Fruit fly (Drosophila melanogaster) whole organism, embryonic: ENCODE results near the gene CG15725.

ENCODE experiments used
- CG11398 ChIP-seq: fragments of 200-800 bp; sonication (Bioruptor generic); optimal IDR thresholded peaks from 2 replicates; lab custom pipeline; 2016; ENCODE audit warnings: missing biosample characterization, missing genetic modification characterization
- CG12769 ChIP-seq: fragments of 200-800 bp; sonication (Bioruptor generic); optimal IDR thresholded peaks from 2 replicates; lab custom pipeline; 2019; ENCODE audit warnings: missing biosample characterization, mild to moderate bottlenecking, missing genetic modification characterization, moderate library complexity
- CG13424 ChIP-seq: fragments of 200-800 bp; sonication (Bioruptor generic); optimal IDR thresholded peaks from 2 replicates; lab custom pipeline; 2019; ENCODE audit warnings: missing biosample characterization, mild to moderate bottlenecking, missing genetic modification characterization, moderate library complexity
- CG14014 ChIP-seq: fragments of 200-800 bp; sonication (Bioruptor generic); IDR thresholded peaks from 2 replicates; pipeline ENCODE4 v1.3.6; 2022; ENCODE audit warnings: missing biosample characterization, missing genetic modification characterization
- CG14710 ChIP-seq: fragments of 200-800 bp; sonication (Bioruptor generic); optimal IDR thresholded peaks from 3 replicates; lab custom pipeline; 2019; ENCODE audit warnings: missing biosample characterization, mild to moderate bottlenecking, missing genetic modification characterization, moderate library complexity
- CG17328 ChIP-seq: fragments of 200-800 bp; sonication (Bioruptor generic); IDR thresholded peaks from 2 replicates; pipeline ENCODE4 v1.3.6; 2022; ENCODE audit warnings: missing biosample characterization, missing genetic modification characterization
- CG17361 ChIP-seq: fragments of 200-800 bp; sonication (Bioruptor generic); IDR thresholded peaks from 3 replicates; pipeline ENCODE4 v1.3.6; 2022; ENCODE audit warnings: missing biosample characterization, missing genetic modification characterization
- CG32767 ChIP-seq: fragments of 200-800 bp; sonication (Bioruptor generic); IDR thresholded peaks from 2 replicates; pipeline ENCODE4 v1.3.6; 2022; ENCODE audit warnings: missing biosample characterization, missing genetic modification characterization
- CG3407 ChIP-seq: fragments of 200-800 bp; sonication (Bioruptor generic); optimal IDR thresholded peaks from 2 replicates; lab custom pipeline; 2018; ENCODE audit warnings: missing biosample characterization, mild to moderate bottlenecking, missing genetic modification characterization
- CG3726 ChIP-seq: fragments of 200-800 bp; sonication (Bioruptor generic); IDR thresholded peaks from 3 replicates; pipeline ENCODE4, ENCODE4 v1.3.6; 2022; ENCODE audit warnings: missing biosample characterization, missing genetic modification characterization
- CG43689 ChIP-seq: fragments of 200-800 bp; sonication (Bioruptor generic); IDR thresholded peaks from 2 replicates; pipeline ENCODE4 v1.3.6; 2022; ENCODE audit warnings: missing biosample characterization, missing genetic modification characterization
- CG5953 ChIP-seq: fragments of 200-800 bp; sonication (Bioruptor generic); IDR thresholded peaks from 2 replicates; pipeline ENCODE4 v1.3.6; 2022; ENCODE audit warnings: missing biosample characterization, missing genetic modification characterization
- CG6272 ChIP-seq: fragments of 200-800 bp; sonication (Bioruptor generic); IDR thresholded peaks from 2 replicates; pipeline ENCODE4 v1.3.6; 2022; ENCODE audit warnings: missing biosample characterization, missing genetic modification characterization
- CG7786 ChIP-seq: fragments of 200-800 bp; sonication (Bioruptor generic); optimal IDR thresholded peaks from 2 replicates; lab custom pipeline; 2016; ENCODE audit warnings: missing biosample characterization, missing genetic modification characterization
- CG7987 ChIP-seq: fragments of 200-800 bp; sonication (Bioruptor generic); optimal IDR thresholded peaks from 2 replicates; lab custom pipeline; 2018; ENCODE audit warnings: missing biosample characterization, mild to moderate bottlenecking, missing genetic modification characterization, moderate library complexity
- CG8924 ChIP-seq: fragments of 200-800 bp; optimal IDR thresholded peaks from 3 replicates; lab custom pipeline; 2019; ENCODE audit warnings: missing biosample characterization, mild to moderate bottlenecking, missing genetic modification characterization, moderate library complexity
- Dip2 ChIP-seq: fragments of 200-800 bp; sonication (Bioruptor generic); IDR thresholded peaks from 2 replicates; pipeline ENCODE4 v1.3.6; 2022; ENCODE audit warnings: missing biosample characterization, missing genetic modification characterization
- Dip3 ChIP-seq: fragments of 200-800 bp; sonication (Bioruptor generic); optimal IDR thresholded peaks from 3 replicates; lab custom pipeline; 2016; ENCODE audit warnings: missing biosample characterization, missing genetic modification characterization
- Doc3 ChIP-seq: fragments of 200-800 bp; sonication (Bioruptor generic); IDR thresholded peaks from 3 replicates; pipeline ENCODE4 v1.3.6; 2022; ENCODE audit warnings: missing biosample characterization, missing genetic modification characterization; ENCODE audit not compliant: partially characterized antibody
- Drgx ChIP-seq: fragments of 200-800 bp; sonication (Bioruptor generic); IDR thresholded peaks from 2 replicates; pipeline ENCODE4 v1.3.6; 2022; ENCODE audit warnings: missing biosample characterization, missing genetic modification characterization
- GATAe ChIP-seq: fragments of 200-800 bp; sonication (Bioruptor generic); conservative IDR thresholded peaks from 2 replicates; pipeline ENCODE4 v1.3.6; 2022; ENCODE audit warnings: missing biosample characterization, missing genetic modification characterization
- HLH4C ChIP-seq: fragments of 200-800 bp; sonication (Bioruptor generic); IDR thresholded peaks from 3 replicates; pipeline ENCODE4 v1.3.6; 2022; ENCODE audit warnings: missing biosample characterization, missing genetic modification characterization; ENCODE audit not compliant: partially characterized antibody
- HmgD ChIP-seq: fragments of 200-800 bp; sonication (Bioruptor generic); optimal IDR thresholded peaks from 3 replicates; lab custom pipeline; 2016; ENCODE audit warnings: missing biosample characterization, missing genetic modification characterization
- Hmr ChIP-seq: fragments of 200-800 bp; sonication (Bioruptor generic); optimal IDR thresholded peaks from 3 replicates; lab custom pipeline; 2017; ENCODE audit warnings: mild to moderate bottlenecking, missing biosample characterization, missing genetic modification reagents, missing genetic modification characterization
- Hr51 ChIP-seq, 2 experiments: fragments of 200-800 bp; sonication (Bioruptor generic); optimal IDR thresholded peaks; 2 replicates in 1 of 2; 3 replicates in 1 of 2; lab custom pipeline; 2016 to 2018; ENCODE audit warnings: missing biosample characterization in 2 of 2, missing genetic modification characterization in 2 of 2, mild to moderate bottlenecking in 1 of 2, moderate library complexity in 1 of 2
- Lim3 ChIP-seq: fragments of 200-800 bp; sonication (Bioruptor generic); IDR thresholded peaks from 2 replicates; pipeline ENCODE4 v1.3.6; 2022; ENCODE audit warnings: missing biosample characterization, missing genetic modification characterization
- Mes4 ChIP-seq: fragments of 200-800 bp; sonication (Bioruptor generic); optimal IDR thresholded peaks from 2 replicates; lab custom pipeline; 2016; ENCODE audit warnings: missing biosample characterization, missing genetic modification characterization
- NK7.1 ChIP-seq: fragments of 200-800 bp; sonication (Bioruptor generic); optimal IDR thresholded peaks from 3 replicates; lab custom pipeline; 2016; ENCODE audit warnings: missing biosample characterization, missing genetic modification characterization
- Nf-YC ChIP-seq: fragments of 200-800 bp; optimal IDR thresholded peaks from 3 replicates; lab custom pipeline; 2019; ENCODE audit warnings: missing biosample characterization, mild to moderate bottlenecking, missing genetic modification characterization, moderate library complexity
- Pdp1 ChIP-seq, 2 experiments: fragments of 200-800 bp; sonication (Bioruptor generic); optimal IDR thresholded peaks; 3 replicates each; lab custom pipeline; 2016; ENCODE audit warnings: missing biosample characterization in 2 of 2, missing genetic modification characterization in 2 of 2, mild to moderate bottlenecking in 1 of 2, moderate library complexity in 1 of 2
- Rfx ChIP-seq: fragments of 200-800 bp; sonication (Bioruptor generic); IDR thresholded peaks from 2 replicates; pipeline ENCODE4 v1.3.6; 2022; ENCODE audit warnings: missing biosample characterization, missing genetic modification characterization
- Tbp ChIP-seq: fragments of >200 bp; optimal IDR thresholded peaks from 2 replicates; lab custom pipeline; 2018; ENCODE audit warnings: missing biosample characterization, missing genetic modification characterization
- ac ChIP-seq: fragments of 200-800 bp; sonication (Bioruptor generic); optimal IDR thresholded peaks from 3 replicates; lab custom pipeline; 2017; ENCODE audit warnings: missing biosample characterization, mild to moderate bottlenecking, missing genetic modification characterization
- bowl ChIP-seq: fragments of 200-800 bp; sonication (Bioruptor generic); IDR thresholded peaks from 2 replicates; pipeline ENCODE4 v1.3.6; 2022; ENCODE audit warnings: missing biosample characterization, missing genetic modification characterization
- br ChIP-seq: fragments of >200 bp; optimal IDR thresholded peaks from 2 replicates; lab custom pipeline; 2017
- bsh ChIP-seq, 2 experiments: fragments of 200-800 bp; sonication (Bioruptor generic); optimal IDR thresholded peaks; 2 replicates each; lab custom pipeline; 2017 to 2018; ENCODE audit warnings: mild to moderate bottlenecking in 2 of 2, missing biosample characterization in 2 of 2, missing genetic modification characterization in 2 of 2, moderate library complexity in 1 of 2
- cas ChIP-seq: fragments of 200-800 bp; sonication (Bioruptor generic); IDR thresholded peaks from 2 replicates; pipeline ENCODE4 v1.3.6; 2022; ENCODE audit warnings: missing biosample characterization, missing genetic modification characterization
- dmrt11E ChIP-seq: fragments of 200-800 bp; sonication (Bioruptor generic); optimal IDR thresholded peaks from 3 replicates; lab custom pipeline; 2018; ENCODE audit warnings: missing biosample characterization, mild to moderate bottlenecking, missing genetic modification characterization, moderate library complexity
- dmrt99B ChIP-seq: fragments of 200-800 bp; sonication (Bioruptor generic); optimal IDR thresholded peaks from 2 replicates; lab custom pipeline; 2018; ENCODE audit warnings: missing biosample characterization, mild to moderate bottlenecking, missing genetic modification characterization, moderate library complexity
- gsb-n ChIP-seq: fragments of 200-800 bp; sonication (Bioruptor generic); optimal IDR thresholded peaks from 3 replicates; lab custom pipeline; 2018; ENCODE audit warnings: missing biosample characterization, mild to moderate bottlenecking, missing genetic modification characterization
- hth ChIP-seq: fragments of >200 bp; optimal IDR thresholded peaks from 2 replicates; lab custom pipeline; 2017; ENCODE audit warnings: inconsistent platforms
- jumu ChIP-seq: fragments of 200-800 bp; sonication (Bioruptor generic); optimal IDR thresholded peaks from 3 replicates; lab custom pipeline; 2016; ENCODE audit warnings: missing biosample characterization, missing genetic modification characterization
- klu ChIP-seq: fragments of 200-800 bp; sonication (Bioruptor generic); IDR thresholded peaks from 2 replicates; pipeline ENCODE4 v1.3.6; 2022; ENCODE audit warnings: missing biosample characterization, missing genetic modification characterization
- onecut ChIP-seq: fragments of 200-800 bp; sonication (Bioruptor generic); IDR thresholded peaks from 2 replicates; pipeline ENCODE4 v1.3.6; 2022; ENCODE audit warnings: missing biosample characterization, missing genetic modification characterization
- prd ChIP-seq, 3 experiments: fragments of >200 bp in 2 of 3; fragments of 200-800 bp in 1 of 3; sonication (Bioruptor generic) in 1 of 3; optimal IDR thresholded peaks in 2 of 3; IDR thresholded peaks in 1 of 3; 2 replicates in 2 of 3; 3 replicates in 1 of 3; pipeline versions ENCODE4 v1.3.6 to Lab custom; 2017 to 2022; ENCODE audit warnings: missing biosample characterization in 1 of 3, missing genetic modification characterization in 1 of 3
- pros ChIP-seq: fragments of 200-800 bp; sonication (Bioruptor generic); optimal IDR thresholded peaks from 3 replicates; lab custom pipeline; 2019; ENCODE audit warnings: missing biosample characterization, mild to moderate bottlenecking, missing genetic modification characterization, moderate library complexity
- schlank ChIP-seq: fragments of 200-800 bp; sonication (Bioruptor generic); optimal IDR thresholded peaks from 2 replicates; lab custom pipeline; 2018; ENCODE audit warnings: missing biosample characterization, mild to moderate bottlenecking, missing genetic modification characterization
- scrt ChIP-seq: fragments of 200-800 bp; sonication (Bioruptor generic); optimal IDR thresholded peaks from 2 replicates; lab custom pipeline; 2018; ENCODE audit warnings: missing biosample characterization, mild to moderate bottlenecking, missing genetic modification characterization, moderate library complexity
- shn ChIP-seq: fragments of 200-800 bp; sonication (Bioruptor generic); optimal IDR thresholded peaks from 3 replicates; lab custom pipeline; 2016; ENCODE audit warnings: missing biosample characterization, missing genetic modification characterization
- tap ChIP-seq: fragments of 200-800 bp; optimal IDR thresholded peaks from 3 replicates; lab custom pipeline; 2019; ENCODE audit warnings: missing biosample characterization, mild to moderate bottlenecking, missing genetic modification characterization, moderate library complexity

CG15725 gene

dm6 chrX:12737735-12738390 is 32.2 kb downstream of the CG15725 start (continued):
- TF ChIP-seq bsh (GFP tag; optimal IDR thresholded peaks at IDR 0.05; lab: Kevin White, UChicago) = peak in 1 of 2 experiments; percentile 80
- TF ChIP-seq CG5953 (GFP tag; lab: Robert Waterston, UW) = no peak
- TF ChIP-seq dmrt11E = peak; percentile 58
- no peak for TF ChIP-seq CG7786
- no peak for TF ChIP-seq CG3726 (GFP tag; lab: Robert Waterston, UW)
- peak in 1 of 2 experiments; percentile 89 for TF ChIP-seq Hr51 (GFP tag; optimal IDR thresholded peaks at IDR 0.05; lab: Kevin White, UChicago)
- peak; percentile 74 for TF ChIP-seq tap (tag; lab: Kevin White, UChicago)
- TF ChIP-seq klu (GFP tag; lab: Robert Waterston, UW) = no peak; the same call in 1 of the 2 replicates
- TF ChIP-seq Hmr (GFP tag; lab: Kevin White, UChicago) = peak; percentile 80
- TF ChIP-seq Dip2 = no peak
- TF ChIP-seq pros (GFP tag; lab: Kevin White, UChicago) = no peak
- peak; percentile 95 for TF ChIP-seq CG17361 (GFP tag; lab: Robert Waterston, UW)
- no peak for TF ChIP-seq GATAe
- TF ChIP-seq CG7987 (GFP tag; lab: Kevin White, UChicago) = no peak
- no peak for TF ChIP-seq schlank
- TF ChIP-seq Mes4 (GFP tag; lab: Kevin White, UChicago) = no peak
- no peak for TF ChIP-seq NK7.1
- no peak for TF ChIP-seq prd (optimal IDR thresholded peaks at IDR 0.05; lab: Kevin White, UChicago)
- peak; percentile 50; the same call in 2 of the 3 replicates for TF ChIP-seq prd (GFP tag; IDR thresholded peaks at IDR 0.05; lab: Robert Waterston, UW)
- peak; percentile 96 for TF ChIP-seq onecut (GFP tag; lab: Robert Waterston, UW)
- TF ChIP-seq gsb-n (tag; lab: Kevin White, UChicago) = peak; percentile 78
- TF ChIP-seq Dip3 (GFP tag; lab: Kevin White, UChicago) = peak; percentile 27
- no peak for TF ChIP-seq Tbp (GFP tag; lab: Kevin White, UChicago)
- no peak for TF ChIP-seq CG11398 (GFP tag; lab: Kevin White, UChicago)
- no peak for TF ChIP-seq Lim3 (GFP tag; lab: Robert Waterston, UW)
- no peak for TF ChIP-seq ac (GFP tag; lab: Kevin White, UChicago)
- TF ChIP-seq br (lab: Kevin White, UChicago) = no peak
- no peak for TF ChIP-seq HLH4C (GFP tag; lab: Robert Waterston, UW)
- no peak for TF ChIP-seq CG3407 (GFP tag; lab: Kevin White, UChicago)
- TF ChIP-seq Pdp1 (GFP tag; optimal IDR thresholded peaks at IDR 0.05; lab: Kevin White, UChicago) = peak; percentile 29 to 46
- TF ChIP-seq Doc3 (GFP tag; lab: Robert Waterston, UW) = no peak
- TF ChIP-seq CG43689 = 0 out of 2 replicates have a peak, but pooled peaks have one; percentile 32
- no peak for TF ChIP-seq hth (lab: Kevin White, UChicago)
- TF ChIP-seq CG8924 (tag; lab: Kevin White, UChicago) = peak; percentile 83
- TF ChIP-seq dmrt99B (tag; lab: Kevin White, UChicago) = peak; percentile 90
- TF ChIP-seq Nf-YC = peak; percentile 25
- TF ChIP-seq CG32767 (GFP tag; lab: Robert Waterston, UW) = peak; percentile 35; the same call in 1 of the 2 replicates
- no peak for TF ChIP-seq CG12769 (tag; lab: Kevin White, UChicago)
- TF ChIP-seq CG14014 (GFP tag; lab: Robert Waterston, UW) = peak; percentile 50; the same call in 1 of the 2 replicates
- TF ChIP-seq shn (GFP tag; lab: Kevin White, UChicago) = no peak
- TF ChIP-seq HmgD = no peak
- no peak for TF ChIP-seq CG6272
- no peak for TF ChIP-seq jumu (GFP tag; lab: Kevin White, UChicago)
- TF ChIP-seq CG17328 (GFP tag; lab: Robert Waterston, UW) = 0 out of 2 replicates have a peak, but pooled peaks have one; percentile 42
- TF ChIP-seq Drgx = peak; percentile 26; the same call in 1 of the 2 replicates
- no peak for TF ChIP-seq bowl (GFP tag; lab: Robert Waterston, UW)
- peak; percentile 85 for TF ChIP-seq CG13424 (tag; lab: Kevin White, UChicago)
- TF ChIP-seq Rfx (GFP tag; lab: Robert Waterston, UW) = peak; percentile 44; the same call in 1 of the 2 replicates
- no peak for TF ChIP-seq cas
- TF ChIP-seq scrt (GFP tag; lab: Kevin White, UChicago) = peak; percentile 71
- TF ChIP-seq CG14710 (tag; lab: Kevin White, UChicago) = peak; percentile 76
